Fruit fly (Drosophila melanogaster) whole organism, embryonic: Measurements from ENCODE around the gene CG8372.

Experiments used
- Aef1 ChIP-seq: fragments of 200-800 bp; sonication (Bioruptor generic); IDR thresholded peaks from 3 replicates; pipeline ENCODE4 v1.3.6; 2022; ENCODE audit warnings: missing biosample characterization, missing genetic modification characterization
- Bteb2 ChIP-seq: fragments of 200-800 bp; sonication (Bioruptor generic); optimal IDR thresholded peaks from 2 replicates; lab custom pipeline; 2016; ENCODE audit warnings: missing biosample characterization, missing genetic modification characterization
- CG10431 ChIP-seq: fragments of 200-800 bp; sonication (Bioruptor generic); optimal IDR thresholded peaks from 3 replicates; lab custom pipeline; 2018; ENCODE audit warnings: missing biosample characterization, mild to moderate bottlenecking, missing genetic modification characterization
- CG10654 ChIP-seq: fragments of 200-800 bp; sonication (Bioruptor generic); optimal IDR thresholded peaks from 2 replicates; lab custom pipeline; 2016; ENCODE audit warnings: missing biosample characterization, missing genetic modification characterization
- CG11456 ChIP-seq: fragments of 200-800 bp; sonication (Bioruptor generic); IDR thresholded peaks from 3 replicates; pipeline ENCODE4 v1.3.6; 2022; ENCODE audit warnings: missing biosample characterization, missing genetic modification characterization
- CG11723 ChIP-seq: fragments of 200-800 bp; sonication (Bioruptor generic); optimal IDR thresholded peaks from 2 replicates; lab custom pipeline; 2017; ENCODE audit warnings: missing biosample characterization, mild to moderate bottlenecking, missing genetic modification characterization
- CG13775 ChIP-seq: fragments of 200-800 bp; sonication (Bioruptor generic); optimal IDR thresholded peaks from 3 replicates; lab custom pipeline; 2017; ENCODE audit warnings: missing biosample characterization, mild to moderate bottlenecking, missing genetic modification characterization
- CG15269 ChIP-seq: fragments of 200-800 bp; sonication (Bioruptor generic); optimal IDR thresholded peaks from 2 replicates; lab custom pipeline; 2018; ENCODE audit warnings: missing biosample characterization, mild to moderate bottlenecking, missing genetic modification characterization, moderate library complexity
- CG1647 ChIP-seq: fragments of 200-800 bp; sonication (Bioruptor generic); optimal IDR thresholded peaks from 3 replicates; lab custom pipeline; 2016; ENCODE audit warnings: missing biosample characterization, missing genetic modification characterization
- CG16813 ChIP-seq: fragments of 200-800 bp; sonication (Bioruptor generic); IDR thresholded peaks from 3 replicates; pipeline ENCODE4 v1.3.6; 2022; ENCODE audit warnings: missing biosample characterization, missing genetic modification characterization; ENCODE audit not compliant: partially characterized antibody
- CG1792 ChIP-seq: fragments of 200-800 bp; sonication (Bioruptor generic); optimal IDR thresholded peaks from 2 replicates; lab custom pipeline; 2016; ENCODE audit warnings: missing biosample characterization, missing genetic modification characterization
- CG2129 ChIP-seq: fragments of 200-800 bp; sonication (Bioruptor generic); IDR thresholded peaks from 2 replicates; pipeline ENCODE4 v1.3.6; 2022; ENCODE audit warnings: missing biosample characterization, missing genetic modification characterization; ENCODE audit not compliant: partially characterized antibody
- CG2889 ChIP-seq: fragments of 200-800 bp; sonication (Bioruptor generic); IDR thresholded peaks from 3 replicates; pipeline ENCODE4 v1.3.6; 2022; ENCODE audit warnings: missing biosample characterization, missing genetic modification characterization
- CG31365 ChIP-seq: fragments of 200-800 bp; sonication (Bioruptor generic); optimal IDR thresholded peaks from 2 replicates; lab custom pipeline; 2018; ENCODE audit warnings: missing biosample characterization, mild to moderate bottlenecking, missing genetic modification characterization
- CG34224 ChIP-seq: fragments of 200-800 bp; sonication (Bioruptor generic); IDR thresholded peaks from 3 replicates; pipeline ENCODE4 v1.3.6; 2022; ENCODE audit warnings: missing biosample characterization, missing genetic modification characterization; ENCODE audit not compliant: partially characterized antibody
- CG3726 ChIP-seq: fragments of 200-800 bp; sonication (Bioruptor generic); IDR thresholded peaks from 3 replicates; pipeline ENCODE4, ENCODE4 v1.3.6; 2022; ENCODE audit warnings: missing biosample characterization, missing genetic modification characterization
- CG43689 ChIP-seq: fragments of 200-800 bp; sonication (Bioruptor generic); IDR thresholded peaks from 2 replicates; pipeline ENCODE4 v1.3.6; 2022; ENCODE audit warnings: missing biosample characterization, missing genetic modification characterization
- CG4730 ChIP-seq: fragments of 200-800 bp; sonication (Bioruptor generic); IDR thresholded peaks from 2 replicates; pipeline ENCODE4 v1.3.6; 2022; ENCODE audit warnings: missing biosample characterization, missing genetic modification characterization
- CG7357 ChIP-seq: fragments of 200-800 bp; sonication (Bioruptor generic); IDR thresholded peaks from 3 replicates; pipeline ENCODE4 v1.3.6; 2022; ENCODE audit warnings: missing biosample characterization, missing genetic modification characterization
- CG8924 ChIP-seq: fragments of 200-800 bp; optimal IDR thresholded peaks from 3 replicates; lab custom pipeline; 2019; ENCODE audit warnings: missing biosample characterization, mild to moderate bottlenecking, missing genetic modification characterization, moderate library complexity
- CG8944 ChIP-seq: fragments of 200-800 bp; sonication (Bioruptor generic); optimal IDR thresholded peaks from 3 replicates; lab custom pipeline; 2016; ENCODE audit warnings: missing biosample characterization, missing genetic modification characterization
- CG9727 ChIP-seq: fragments of 200-800 bp; sonication (Bioruptor generic); optimal IDR thresholded peaks from 3 replicates; lab custom pipeline; 2017; ENCODE audit warnings: missing biosample characterization, mild to moderate bottlenecking, missing genetic modification characterization
- CTCF ChIP-seq: fragments of 200-800 bp; sonication (Bioruptor generic); optimal IDR thresholded peaks from 2 replicates; lab custom pipeline; 2017; ENCODE audit warnings: missing biosample characterization, mild to moderate bottlenecking, missing genetic modification characterization, moderate library complexity
- CkIIα-i1 ChIP-seq: fragments of 200-800 bp; sonication (Bioruptor generic); IDR thresholded peaks from 2 replicates; pipeline ENCODE4 v1.3.6; 2022; ENCODE audit warnings: missing biosample characterization, missing genetic modification characterization
- Dip3 ChIP-seq: fragments of 200-800 bp; sonication (Bioruptor generic); optimal IDR thresholded peaks from 3 replicates; lab custom pipeline; 2016; ENCODE audit warnings: missing biosample characterization, missing genetic modification characterization
- Hey ChIP-seq: fragments of 200-800 bp; sonication (Bioruptor generic); optimal IDR thresholded peaks from 3 replicates; lab custom pipeline; 2018; ENCODE audit warnings: missing biosample characterization, mild to moderate bottlenecking, missing genetic modification characterization
- Med ChIP-seq: fragments of 200-800 bp; sonication (Bioruptor generic); peaks from one replicate; lab custom pipeline; 2016; ENCODE audit warnings: missing biosample characterization, missing genetic modification characterization, mild to moderate bottlenecking, inconsistent platforms, moderate library complexity
- Nf-YC ChIP-seq: fragments of 200-800 bp; optimal IDR thresholded peaks from 3 replicates; lab custom pipeline; 2019; ENCODE audit warnings: missing biosample characterization, mild to moderate bottlenecking, missing genetic modification characterization, moderate library complexity
- Sry-β ChIP-seq: fragments of 200-800 bp; sonication (Bioruptor generic); optimal IDR thresholded peaks from 2 replicates; lab custom pipeline; 2018; ENCODE audit warnings: missing biosample characterization, mild to moderate bottlenecking, missing genetic modification characterization, moderate library complexity
- amos ChIP-seq: fragments of 200-800 bp; sonication (Bioruptor generic); IDR thresholded peaks from 2 replicates; pipeline ENCODE4 v1.3.6; 2022; ENCODE audit warnings: missing biosample characterization, missing genetic modification characterization; ENCODE audit not compliant: partially characterized antibody
- aop ChIP-seq: fragments of 200-800 bp; sonication (Bioruptor generic); IDR thresholded peaks from 2 replicates; pipeline ENCODE4 v1.3.6; 2022; ENCODE audit warnings: missing biosample characterization, missing genetic modification characterization
- bbx ChIP-seq: fragments of 200-800 bp; sonication (Bioruptor generic); IDR thresholded peaks from 2 replicates; pipeline ENCODE4 v1.3.6; 2022; ENCODE audit warnings: missing biosample characterization, missing genetic modification characterization; ENCODE audit not compliant: partially characterized antibody
- bsh ChIP-seq, 2 experiments: fragments of 200-800 bp; sonication (Bioruptor generic); optimal IDR thresholded peaks; 2 replicates each; lab custom pipeline; 2017 to 2018; ENCODE audit warnings: mild to moderate bottlenecking in 2 of 2, missing biosample characterization in 2 of 2, missing genetic modification characterization in 2 of 2, moderate library complexity in 1 of 2
- btn ChIP-seq: fragments of 200-800 bp; sonication (Bioruptor generic); optimal IDR thresholded peaks from 2 replicates; lab custom pipeline; 2016; ENCODE audit warnings: missing biosample characterization, missing genetic modification characterization
- crol ChIP-seq: fragments of 200-800 bp; sonication (Bioruptor generic); IDR thresholded peaks from 2 replicates; pipeline ENCODE4 v1.3.6; 2022; ENCODE audit warnings: missing biosample characterization, missing genetic modification characterization
- cwo ChIP-seq: fragments of 200-800 bp; sonication (Bioruptor generic); optimal IDR thresholded peaks from 3 replicates; lab custom pipeline; 2017; ENCODE audit warnings: missing biosample characterization, missing genetic modification characterization, mild to moderate bottlenecking, moderate library complexity, missing genetic modification reagents
- dysf ChIP-seq: fragments of 200-800 bp; sonication (Bioruptor generic); IDR thresholded peaks from 3 replicates; pipeline ENCODE4 v1.3.6; 2022; ENCODE audit warnings: missing biosample characterization, missing genetic modification characterization
- esg ChIP-seq: fragments of 200-800 bp; sonication (Bioruptor generic); conservative IDR thresholded peaks from 2 replicates; pipeline ENCODE4 v1.3.6; 2022; ENCODE audit warnings: missing biosample characterization, missing genetic modification characterization
- gem ChIP-seq: fragments of 200-800 bp; sonication (Bioruptor generic); optimal IDR thresholded peaks from 2 replicates; lab custom pipeline; 2019; ENCODE audit warnings: missing biosample characterization, mild to moderate bottlenecking, missing genetic modification characterization, moderate library complexity
- gsb ChIP-seq: fragments of 200-800 bp; sonication (Bioruptor generic); IDR thresholded peaks from 2 replicates; pipeline ENCODE4 v1.3.6; 2022; ENCODE audit warnings: missing biosample characterization, missing genetic modification characterization
- inv ChIP-seq: fragments of 200-800 bp; sonication (Bioruptor generic); IDR thresholded peaks from 2 replicates; pipeline ENCODE4 v1.3.6; 2022; ENCODE audit warnings: missing biosample characterization, missing genetic modification characterization; ENCODE audit not compliant: partially characterized antibody
- lbe ChIP-seq: fragments of 200-800 bp; sonication (Bioruptor generic); optimal IDR thresholded peaks from 2 replicates; lab custom pipeline; 2016; ENCODE audit warnings: missing biosample characterization, mild to moderate bottlenecking, missing genetic modification characterization
- nerfin-2 ChIP-seq: fragments of 200-800 bp; sonication (Bioruptor generic); IDR thresholded peaks from 2 replicates; pipeline ENCODE4 v1.3.6; 2022; ENCODE audit warnings: missing biosample characterization, missing genetic modification characterization; ENCODE audit not compliant: partially characterized antibody
- peb ChIP-seq: fragments of 200-800 bp; sonication (Bioruptor generic); IDR thresholded peaks from 2 replicates; pipeline ENCODE4 v1.3.6; 2022; ENCODE audit warnings: missing biosample characterization, missing genetic modification characterization
- sim ChIP-seq: fragments of 200-800 bp; sonication (Bioruptor generic); IDR thresholded peaks from 2 replicates; pipeline ENCODE4 v1.3.6; 2022; ENCODE audit warnings: missing biosample characterization, missing genetic modification characterization
- sr ChIP-seq: fragments of 200-800 bp; sonication (Bioruptor generic); IDR thresholded peaks from 3 replicates; pipeline ENCODE4 v1.3.6; 2022; ENCODE audit warnings: missing biosample characterization, missing genetic modification characterization
- tgo ChIP-seq: fragments of 200-800 bp; sonication (Bioruptor generic); IDR thresholded peaks from 3 replicates; pipeline ENCODE4 v1.3.6; 2022; ENCODE audit warnings: missing biosample characterization, missing genetic modification characterization
- tio ChIP-seq: fragments of 200-800 bp; sonication (Bioruptor generic); optimal IDR thresholded peaks from 2 replicates; lab custom pipeline; 2017; ENCODE audit warnings: missing biosample characterization, missing genetic modification characterization, inconsistent platforms
- unc-4 ChIP-seq: fragments of 200-800 bp; sonication (Bioruptor generic); IDR thresholded peaks from 2 replicates; pipeline ENCODE4 v1.3.6; 2022; ENCODE audit warnings: missing biosample characterization, missing genetic modification characterization; ENCODE audit not compliant: partially characterized antibody
- vfl ChIP-seq: fragments of 200-800 bp; sonication (Bioruptor generic); optimal IDR thresholded peaks from 2 replicates; lab custom pipeline; 2016; ENCODE audit warnings: missing biosample characterization, missing genetic modification characterization
- z ChIP-seq: fragments of 200-800 bp; sonication (Bioruptor generic); IDR thresholded peaks from 3 replicates; pipeline ENCODE4 v1.3.6; 2022; ENCODE audit warnings: missing biosample characterization, missing genetic modification characterization
- zen ChIP-seq: fragments of 200-800 bp; sonication (Bioruptor generic); optimal IDR thresholded peaks from 3 replicates; lab custom pipeline; 2018; ENCODE audit warnings: missing biosample characterization, mild to moderate bottlenecking, missing genetic modification characterization, moderate library complexity
- zfh1 ChIP-seq: fragments of 200-800 bp; sonication (Bioruptor generic); IDR thresholded peaks from 3 replicates; pipeline ENCODE4 v1.3.6; 2022; ENCODE audit warnings: missing biosample characterization, missing genetic modification characterization

CG8372 gene

DNA sequence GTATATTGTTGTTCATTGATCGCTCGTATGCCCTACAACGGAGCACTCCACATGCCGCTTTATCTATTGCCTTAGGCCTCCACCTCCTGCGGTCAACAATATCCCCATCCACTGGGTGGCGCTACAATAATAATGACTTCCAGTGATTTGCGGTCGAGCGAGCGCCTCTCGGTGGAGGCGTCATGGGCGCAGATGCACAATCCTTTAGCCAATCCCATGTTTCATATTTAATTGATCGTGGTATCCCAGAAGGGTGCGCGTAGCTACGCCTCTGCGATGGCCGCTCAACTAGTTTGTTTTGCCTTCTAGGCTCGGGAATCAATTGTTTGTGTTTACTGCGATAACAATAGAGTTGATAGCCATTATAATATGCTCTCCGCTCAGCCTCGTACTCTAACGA lies 16.4 kb upstream of the CG8372 start (continued):
- TF ChIP-seq zen (tag; lab: Kevin White, UChicago) (no peak), bsh (GFP tag; optimal IDR thresholded peaks at IDR 0.05; lab: Kevin White, UChicago) (peak in 1 of 2 experiments; percentile 37), gsb (GFP tag; lab: Robert Waterston, UW) (no peak), unc-4 (GFP tag; lab: Robert Waterston, UW) (no peak), CG16813 (GFP tag; lab: Robert Waterston, UW) (no peak), CkIIα-i1 (GFP tag; lab: Robert Waterston, UW) (no peak), CG10654 (GFP tag; lab: Kevin White, UChicago) (no peak), aop (no peak), z (GFP tag; lab: Robert Waterston, UW) (no peak), CG7357 (GFP tag; lab: Robert Waterston, UW) (no peak), CG10431 (GFP tag; lab: Kevin White, UChicago) (no peak), CG1792 (GFP tag; lab: Kevin White, UChicago) (no peak), sr (GFP tag; lab: Robert Waterston, UW) (no peak), CG11723 (GFP tag; lab: Kevin White, UChicago) (no peak), zfh1 (GFP tag; lab: Robert Waterston, UW) (peak; percentile 51; the same call in 2 of the 3 replicates), CG1647 (GFP tag; lab: Kevin White, UChicago) (no peak), peb (GFP tag; lab: Robert Waterston, UW) (no peak), cwo (no peak), tgo (no peak), sim (GFP tag; lab: Robert Waterston, UW) (no peak), Med (peak; percentile 69), btn (GFP tag; lab: Kevin White, UChicago) (no peak), CG2889 (no peak), vfl (no peak), amos (GFP tag; lab: Robert Waterston, UW) (no peak), CG3726 (no peak), nerfin-2 (GFP tag; lab: Robert Waterston, UW) (no peak), CG8924 (tag; lab: Kevin White, UChicago) (no peak), CG34224 (GFP tag; lab: Robert Waterston, UW) (no peak), CG2129 (GFP tag; lab: Robert Waterston, UW) (no peak), Sry-β (GFP tag; lab: Kevin White, UChicago) (no peak), CG8944 (no peak), esg (GFP tag; lab: Robert Waterston, UW) (no peak), dysf (peak; percentile 5; the same call in 1 of the 3 replicates), lbe (GFP tag; lab: Kevin White, UChicago) (no peak), CG13775 (GFP tag; lab: Kevin White, UChicago) (no peak), bbx (GFP tag; lab: Robert Waterston, UW) (no peak), Aef1 (GFP tag; lab: Robert Waterston, UW) (no peak), gem (tag; lab: Kevin White, UChicago) (no peak), CTCF (GFP tag; lab: Kevin White, UChicago) (no peak), CG15269 (tag; lab: Kevin White, UChicago) (no peak), CG9727 (GFP tag; lab: Kevin White, UChicago) (no peak), Nf-YC (tag; lab: Kevin White, UChicago) (no peak), crol (no peak), CG11456 (GFP tag; lab: Robert Waterston, UW) (no peak), Dip3 (GFP tag; lab: Kevin White, UChicago) (no peak), Bteb2 (GFP tag; lab: Kevin White, UChicago) (no peak), inv (no peak), CG4730 (no peak), CG31365 (tag; lab: Kevin White, UChicago) (no peak), CG43689 (no peak), Hey (tag; lab: Kevin White, UChicago) (no peak), tio (GFP tag; lab: Kevin White, UChicago) (no peak)
